Worm (Caenorhabditis elegans) whole organism, young adult: ENCODE data around the gene clc-19.

ENCODE experiments used
- F23B12.7 ChIP-seq: sonication (generic microtip); optimal IDR thresholded peaks from 2 replicates; lab custom pipeline; 2017; ENCODE audit warnings: missing genetic modification characterization, mild to moderate bottlenecking, missing compliant biosample characterization, antibody characterized with exemption, moderate library complexity; ENCODE audit not compliant: insufficient read depth
- K11D2.4 ChIP-seq: fragments of 200-800 bp; sonication (Bioruptor generic); IDR thresholded peaks from 2 replicates; pipeline ENCODE4 v1.3.6; 2022; ENCODE audit warnings: missing genetic modification reagents, missing genetic modification characterization, missing compliant biosample characterization
- T07F8.4 ChIP-seq: sonication (generic microtip); optimal IDR thresholded peaks from 2 replicates; lab custom pipeline; 2016; ENCODE audit warnings: mild to moderate bottlenecking, missing genetic modification characterization, moderate library complexity, missing compliant biosample characterization
- Y95B8A.8 ChIP-seq: fragments of 200-800 bp; sonication (Bioruptor generic); IDR thresholded peaks from 2 replicates; pipeline ENCODE4 v1.3.6; 2022; ENCODE audit warnings: missing genetic modification reagents, missing genetic modification characterization, missing compliant biosample characterization
- ceh-27 ChIP-seq: fragments of 200-800 bp; sonication (Bioruptor generic); optimal IDR thresholded peaks from 2 replicates; lab custom pipeline; 2018; ENCODE audit warnings: mild to moderate bottlenecking, missing genetic modification characterization, moderate library complexity, missing compliant biosample characterization
- madf-10 ChIP-seq: sonication (generic microtip); optimal IDR thresholded peaks from 2 replicates; lab custom pipeline; 2016; ENCODE audit warnings: mild to moderate bottlenecking, missing genetic modification characterization, missing compliant biosample characterization
- madf-3 ChIP-seq: fragments of 200-800 bp; sonication (Bioruptor generic); IDR thresholded peaks from 2 replicates; pipeline ENCODE4 v1.3.6; 2022; ENCODE audit warnings: missing genetic modification reagents, missing genetic modification characterization, missing compliant biosample characterization
- tbp1 ChIP-seq: fragments of 200-800 bp; sonication (Bioruptor generic); optimal IDR thresholded peaks from 2 replicates; lab custom pipeline; 2018; ENCODE audit warnings: mild to moderate bottlenecking, missing genetic modification characterization, missing compliant biosample characterization

- TF ChIP-seq T07F8.4 (no peak), K11D2.4 (GFP tag; lab: Robert Waterston, UW) (no peak), tbp1 (GFP tag; lab: Kevin White, UChicago) (no peak), ceh-27 (GFP tag; lab: Kevin White, UChicago) (no peak), F23B12.7 (tag; lab: Kevin White, UChicago) (no peak), Y95B8A.8 (GFP tag; lab: Robert Waterston, UW) (no peak), madf-3 (GFP tag; lab: Robert Waterston, UW) (no peak), madf-10 (no peak)
Observed at ce11 chrIII:907311-907710, 33.9 kb upstream of the clc-19 start, which contains the start of gene F23H11.4.
